Fruit fly (Drosophila melanogaster) whole organism, embryonic: ENCODE data around the gene CG34268.
A peak's percentile ranks its signal among the peaks of the same experiment; 100 is the strongest.

Source experiments
- CG10209 ChIP-seq: fragments of 200-800 bp; sonication (Bioruptor generic); optimal IDR thresholded peaks from 3 replicates; lab custom pipeline; 2017; ENCODE audit warnings: missing biosample characterization, mild to moderate bottlenecking, missing genetic modification characterization, missing genetic modification reagents
- CG10267 ChIP-seq: fragments of 200-800 bp; sonication (Bioruptor generic); optimal IDR thresholded peaks from 2 replicates; lab custom pipeline; 2018; ENCODE audit warnings: missing biosample characterization, mild to moderate bottlenecking, missing genetic modification characterization, moderate library complexity
- CG11695 ChIP-seq: fragments of 200-800 bp; sonication (Bioruptor generic); IDR thresholded peaks from 3 replicates; pipeline ENCODE4 v1.3.6; 2022; ENCODE audit warnings: missing biosample characterization, missing genetic modification characterization
- CG12942 ChIP-seq: fragments of 200-800 bp; sonication (Bioruptor generic); optimal IDR thresholded peaks from 3 replicates; lab custom pipeline; 2016; ENCODE audit warnings: missing biosample characterization, missing genetic modification characterization
- CG15514 ChIP-seq: fragments of 200-800 bp; sonication (Bioruptor generic); optimal IDR thresholded peaks from 3 replicates; lab custom pipeline; 2017; ENCODE audit warnings: missing biosample characterization, missing genetic modification characterization, mild to moderate bottlenecking, moderate library complexity, missing genetic modification reagents
- CG15601 ChIP-seq: fragments of 200-800 bp; sonication (Bioruptor generic); optimal IDR thresholded peaks from 3 replicates; lab custom pipeline; 2019; ENCODE audit warnings: missing biosample characterization, mild to moderate bottlenecking, missing genetic modification characterization, moderate library complexity
- CG17186 ChIP-seq: fragments of 200-800 bp; sonication (Bioruptor generic); optimal IDR thresholded peaks from 3 replicates; lab custom pipeline; 2017; ENCODE audit warnings: missing biosample characterization, missing genetic modification reagents, missing genetic modification characterization
- CG17359 ChIP-seq: fragments of 200-800 bp; sonication (Bioruptor generic); optimal IDR thresholded peaks from 3 replicates; lab custom pipeline; 2018; ENCODE audit warnings: missing biosample characterization, mild to moderate bottlenecking, missing genetic modification characterization, moderate library complexity
- CG17612 ChIP-seq: fragments of 200-800 bp; sonication (Bioruptor generic); IDR thresholded peaks from 2 replicates; pipeline ENCODE4 v1.3.6; 2022; ENCODE audit warnings: missing biosample characterization, missing genetic modification characterization
- CG2875 ChIP-seq: fragments of 200-800 bp; sonication (Bioruptor generic); optimal IDR thresholded peaks from 2 replicates; lab custom pipeline; 2017; ENCODE audit warnings: missing biosample characterization, mild to moderate bottlenecking, missing genetic modification characterization, missing genetic modification reagents
- CG30020 ChIP-seq: fragments of 200-800 bp; optimal IDR thresholded peaks from 2 replicates; lab custom pipeline; 2019; ENCODE audit warnings: missing biosample characterization, mild to moderate bottlenecking, missing genetic modification characterization, moderate library complexity
- CG3065 ChIP-seq: fragments of 200-800 bp; sonication (Bioruptor generic); optimal IDR thresholded peaks from 2 replicates; lab custom pipeline; 2016; ENCODE audit warnings: missing biosample characterization, missing genetic modification characterization
- CG31441 ChIP-seq: fragments of 200-800 bp; sonication (Bioruptor generic); IDR thresholded peaks from 2 replicates; pipeline ENCODE4 v1.3.6; 2022; ENCODE audit warnings: missing biosample characterization, missing genetic modification characterization
- CG4404 ChIP-seq: fragments of 200-800 bp; sonication (Bioruptor generic); IDR thresholded peaks from 2 replicates; pipeline ENCODE4 v1.3.6; 2022; ENCODE audit warnings: missing biosample characterization, missing genetic modification characterization
- CG6175 ChIP-seq: fragments of 200-800 bp; sonication (Bioruptor generic); IDR thresholded peaks from 3 replicates; pipeline ENCODE4 v1.3.6; 2022; ENCODE audit warnings: missing biosample characterization, missing genetic modification characterization
- CG6683 ChIP-seq: fragments of 200-800 bp; sonication (Bioruptor generic); optimal IDR thresholded peaks from 2 replicates; lab custom pipeline; 2017; ENCODE audit warnings: missing biosample characterization, mild to moderate bottlenecking, missing genetic modification characterization, missing genetic modification reagents
- CG8290 ChIP-seq, 3 experiments: fragments of 200-800 bp; sonication (Bioruptor generic); optimal IDR thresholded peaks; 2 replicates each; lab custom pipeline; 2016 to 2019; ENCODE audit warnings: missing biosample characterization in 3 of 3, missing genetic modification characterization in 3 of 3, mild to moderate bottlenecking in 2 of 3, moderate library complexity in 1 of 3
- CG9797 ChIP-seq: fragments of 200-800 bp; sonication (Bioruptor generic); optimal IDR thresholded peaks from 3 replicates; lab custom pipeline; 2018; ENCODE audit warnings: missing biosample characterization, mild to moderate bottlenecking, missing genetic modification characterization
- CG9932 ChIP-seq: fragments of 200-800 bp; sonication (Bioruptor generic); IDR thresholded peaks from 2 replicates; pipeline ENCODE4 v1.3.6; 2022; ENCODE audit warnings: missing biosample characterization, missing genetic modification characterization
- Camta ChIP-seq: fragments of 200-800 bp; sonication (Bioruptor generic); optimal IDR thresholded peaks from 2 replicates; lab custom pipeline; 2016; ENCODE audit warnings: missing biosample characterization, missing genetic modification characterization
- Doc2 ChIP-seq: fragments of 200-800 bp; sonication (Bioruptor generic); IDR thresholded peaks from 2 replicates; pipeline ENCODE4 v1.3.6; 2022; ENCODE audit warnings: missing biosample characterization, missing genetic modification characterization
- Ets97D ChIP-seq: fragments of 200-800 bp; sonication (Bioruptor generic); optimal IDR thresholded peaks from 3 replicates; lab custom pipeline; 2016; ENCODE audit warnings: missing biosample characterization, missing genetic modification characterization
- Fer2 ChIP-seq: fragments of 200-800 bp; sonication (Bioruptor generic); optimal IDR thresholded peaks from 2 replicates; lab custom pipeline; 2018; ENCODE audit warnings: missing biosample characterization, mild to moderate bottlenecking, missing genetic modification characterization, moderate library complexity
- Hr3 ChIP-seq: fragments of 200-800 bp; sonication (Bioruptor generic); optimal IDR thresholded peaks from 3 replicates; lab custom pipeline; 2016; ENCODE audit warnings: missing biosample characterization, missing genetic modification characterization
- Hsf ChIP-seq: fragments of 200-800 bp; sonication (Bioruptor generic); optimal IDR thresholded peaks from 3 replicates; lab custom pipeline; 2016; ENCODE audit warnings: missing biosample characterization, missing genetic modification characterization
- Max ChIP-seq: fragments of 200-800 bp; sonication (Bioruptor generic); optimal IDR thresholded peaks from 2 replicates; lab custom pipeline; 2016; ENCODE audit warnings: missing biosample characterization, mild to moderate bottlenecking, missing genetic modification characterization
- Med ChIP-seq: fragments of 200-800 bp; sonication (Bioruptor generic); peaks from one replicate; lab custom pipeline; 2016; ENCODE audit warnings: missing biosample characterization, missing genetic modification characterization, mild to moderate bottlenecking, inconsistent platforms, moderate library complexity
- Myb ChIP-seq: fragments of 200-800 bp; sonication (Bioruptor generic); optimal IDR thresholded peaks from 2 replicates; lab custom pipeline; 2016; ENCODE audit warnings: missing biosample characterization, missing genetic modification characterization
- Nf-YB ChIP-seq: fragments of 200-800 bp; sonication (Bioruptor generic); optimal IDR thresholded peaks from 3 replicates; lab custom pipeline; 2019; ENCODE audit warnings: missing biosample characterization, mild to moderate bottlenecking, missing genetic modification characterization, moderate library complexity
- PHDP ChIP-seq: fragments of 200-800 bp; sonication (Bioruptor generic); optimal IDR thresholded peaks from 3 replicates; lab custom pipeline; 2018; ENCODE audit warnings: missing biosample characterization, mild to moderate bottlenecking, missing genetic modification characterization, moderate library complexity
- Ravus ChIP-seq: fragments of 200-800 bp; sonication (Bioruptor generic); IDR thresholded peaks from 2 replicates; pipeline ENCODE4 v1.3.6; 2022; ENCODE audit warnings: missing biosample characterization, missing genetic modification characterization
- Sry-δ ChIP-seq: fragments of 200-800 bp; sonication (Bioruptor generic); optimal IDR thresholded peaks from 2 replicates; lab custom pipeline; 2016; ENCODE audit warnings: missing biosample characterization, missing genetic modification characterization
- Xrp1 ChIP-seq: fragments of 200-800 bp; sonication (Bioruptor generic); IDR thresholded peaks from 2 replicates; pipeline ENCODE4 v1.3.6; 2022; ENCODE audit warnings: missing biosample characterization, missing genetic modification characterization
- ato ChIP-seq: fragments of 200-800 bp; sonication (Bioruptor generic); IDR thresholded peaks from 2 replicates; pipeline ENCODE4 v1.3.6; 2022; ENCODE audit warnings: missing biosample characterization, missing genetic modification characterization; ENCODE audit not compliant: partially characterized antibody
- bigmax ChIP-seq: fragments of 200-800 bp; sonication (Bioruptor generic); optimal IDR thresholded peaks from 2 replicates; lab custom pipeline; 2018; ENCODE audit warnings: missing biosample characterization, mild to moderate bottlenecking, missing genetic modification characterization
- br ChIP-seq: fragments of >200 bp; optimal IDR thresholded peaks from 2 replicates; lab custom pipeline; 2017
- cad ChIP-seq: fragments of >200 bp; optimal IDR thresholded peaks from 2 replicates; lab custom pipeline; 2017; ENCODE audit warnings: missing biosample characterization, missing genetic modification characterization
- dysf ChIP-seq: fragments of 200-800 bp; sonication (Bioruptor generic); IDR thresholded peaks from 3 replicates; pipeline ENCODE4 v1.3.6; 2022; ENCODE audit warnings: missing biosample characterization, missing genetic modification characterization
- fd3F ChIP-seq: fragments of 200-800 bp; sonication (Bioruptor generic); optimal IDR thresholded peaks from 2 replicates; lab custom pipeline; 2018; ENCODE audit warnings: missing biosample characterization, mild to moderate bottlenecking, missing genetic modification characterization, moderate library complexity
- gce ChIP-seq: fragments of 200-800 bp; sonication (Bioruptor generic); IDR thresholded peaks from 3 replicates; pipeline ENCODE4 v1.3.6; 2022; ENCODE audit warnings: missing biosample characterization, missing genetic modification characterization
- gfzf ChIP-seq: fragments of 200-800 bp; sonication (Bioruptor generic); optimal IDR thresholded peaks from 2 replicates; lab custom pipeline; 2016; ENCODE audit warnings: missing biosample characterization, mild to moderate bottlenecking, missing genetic modification characterization, moderate library complexity
- insv ChIP-seq, 2 experiments: fragments of 200-800 bp; sonication (Bioruptor generic); optimal IDR thresholded peaks; 3 replicates each; lab custom pipeline; 2016 to 2018; ENCODE audit warnings: missing biosample characterization in 2 of 2, missing genetic modification characterization in 2 of 2
- luna ChIP-seq: fragments of 200-800 bp; sonication (Bioruptor generic); optimal IDR thresholded peaks from 2 replicates; lab custom pipeline; 2016; ENCODE audit warnings: missing biosample characterization, missing genetic modification characterization
- otp ChIP-seq: fragments of 200-800 bp; sonication (Bioruptor generic); IDR thresholded peaks from 3 replicates; pipeline ENCODE4, ENCODE4 v1.3.6; 2022; ENCODE audit warnings: missing biosample characterization, missing genetic modification characterization
- salm ChIP-seq: fragments of 200-800 bp; sonication (Bioruptor generic); optimal IDR thresholded peaks from 2 replicates; lab custom pipeline; 2018; ENCODE audit warnings: missing biosample characterization, mild to moderate bottlenecking, missing genetic modification characterization
- sim ChIP-seq: fragments of 200-800 bp; sonication (Bioruptor generic); IDR thresholded peaks from 2 replicates; pipeline ENCODE4 v1.3.6; 2022; ENCODE audit warnings: missing biosample characterization, missing genetic modification characterization
- sr ChIP-seq: fragments of 200-800 bp; sonication (Bioruptor generic); IDR thresholded peaks from 3 replicates; pipeline ENCODE4 v1.3.6; 2022; ENCODE audit warnings: missing biosample characterization, missing genetic modification characterization
- stwl ChIP-seq: fragments of 200-800 bp; sonication (Bioruptor generic); optimal IDR thresholded peaks from 3 replicates; lab custom pipeline; 2018; ENCODE audit warnings: missing biosample characterization, mild to moderate bottlenecking, missing genetic modification characterization, moderate library complexity
- unpg ChIP-seq: fragments of 200-800 bp; sonication (Bioruptor generic); optimal IDR thresholded peaks from 3 replicates; lab custom pipeline; 2018; ENCODE audit warnings: missing biosample characterization, mild to moderate bottlenecking, missing genetic modification characterization, moderate library complexity
- usp ChIP-seq: fragments of >200 bp; optimal IDR thresholded peaks from 2 replicates; lab custom pipeline; 2017; ENCODE audit warnings: missing biosample characterization, missing genetic modification characterization
- wor ChIP-seq: fragments of 200-800 bp; sonication (Bioruptor generic); IDR thresholded peaks from 2 replicates; pipeline ENCODE4 v1.3.6; 2022; ENCODE audit warnings: missing biosample characterization, missing genetic modification characterization
- yki ChIP-seq: fragments of >200 bp; optimal IDR thresholded peaks from 3 replicates; lab custom pipeline; 2018

The CG34268 gene

dm6 chr3L:533807-534206, 33.0 kb downstream of the CG34268 start (continued):
- TF ChIP-seq Hsf (GFP tag; lab: Kevin White, UChicago) = no peak
- no peak for TF ChIP-seq wor (GFP tag; lab: Robert Waterston, UW)
- TF ChIP-seq CG31441 (GFP tag; lab: Robert Waterston, UW) = 0 out of 2 replicates have a peak, but pooled peaks have one; percentile 25
- TF ChIP-seq CG4404 (GFP tag; lab: Robert Waterston, UW) = peak; percentile 41; the same call in 1 of the 2 replicates
- no peak for TF ChIP-seq Fer2 (tag; lab: Kevin White, UChicago)
- no peak for TF ChIP-seq fd3F (GFP tag; lab: Kevin White, UChicago)
- no peak for TF ChIP-seq CG15514
- TF ChIP-seq Ets97D = no peak
- no peak for TF ChIP-seq stwl (tag; lab: Kevin White, UChicago)
- TF ChIP-seq CG6683 (GFP tag; lab: Kevin White, UChicago) = no peak
- TF ChIP-seq CG10267 (tag; lab: Kevin White, UChicago) = peak; percentile 12
- TF ChIP-seq Myb (GFP tag; lab: Kevin White, UChicago) = no peak
- TF ChIP-seq CG17186 (GFP tag; lab: Kevin White, UChicago) = no peak
- no peak for TF ChIP-seq CG6175 (GFP tag; lab: Robert Waterston, UW)
- TF ChIP-seq sr (GFP tag; lab: Robert Waterston, UW) = no peak
- no peak for TF ChIP-seq CG9797
- TF ChIP-seq Hr3 (GFP tag; lab: Kevin White, UChicago) = no peak
- TF ChIP-seq br (lab: Kevin White, UChicago) = no peak
- TF ChIP-seq otp = no peak
- TF ChIP-seq CG30020 = no peak
- TF ChIP-seq salm (tag; lab: Kevin White, UChicago) = no peak
- no peak for TF ChIP-seq CG17612
- TF ChIP-seq CG10209 (GFP tag; lab: Kevin White, UChicago) = no peak
- TF ChIP-seq cad (GFP tag; lab: Kevin White, UChicago) = no peak
- TF ChIP-seq Xrp1 (GFP tag; lab: Robert Waterston, UW) = peak; percentile 64
- no peak for TF ChIP-seq insv (GFP tag; optimal IDR thresholded peaks at IDR 0.05; lab: Kevin White, UChicago)
- peak; percentile 73 for TF ChIP-seq Med
- no peak for TF ChIP-seq CG9932 (GFP tag; lab: Robert Waterston, UW)
- TF ChIP-seq Doc2 (GFP tag; lab: Robert Waterston, UW) = no peak
- no peak for TF ChIP-seq gfzf
- TF ChIP-seq luna (GFP tag; lab: Kevin White, UChicago) = no peak
- no peak for TF ChIP-seq sim
- TF ChIP-seq Max (GFP tag; lab: Kevin White, UChicago) = no peak
- no peak for TF ChIP-seq Sry-δ
- no peak for TF ChIP-seq CG2875 (GFP tag; lab: Kevin White, UChicago)
- TF ChIP-seq PHDP (tag; lab: Kevin White, UChicago) = peak; percentile 3
- TF ChIP-seq Nf-YB = no peak
- TF ChIP-seq Ravus (GFP tag; lab: Robert Waterston, UW) = no peak
- no peak for TF ChIP-seq CG3065 (GFP tag; lab: Kevin White, UChicago)
- no peak for TF ChIP-seq usp (GFP tag; lab: Kevin White, UChicago)
- TF ChIP-seq Camta (GFP tag; lab: Kevin White, UChicago) = no peak
- no peak for TF ChIP-seq CG8290 (GFP tag; optimal IDR thresholded peaks at IDR 0.05; lab: Kevin White, UChicago)
- peak in 1 of 2 experiments; percentile 12 for TF ChIP-seq CG8290 (tag; optimal IDR thresholded peaks at IDR 0.05; lab: Kevin White, UChicago)
- TF ChIP-seq CG17359 (tag; lab: Kevin White, UChicago) = peak; percentile 5
- TF ChIP-seq CG12942 (GFP tag; lab: Kevin White, UChicago) = no peak
- TF ChIP-seq dysf = 0 out of 3 replicates have a peak, but pooled peaks have one; percentile 44
- TF ChIP-seq ato (GFP tag; lab: Robert Waterston, UW) = no peak
- no peak for TF ChIP-seq yki (lab: Kevin White, UChicago)
- TF ChIP-seq bigmax (GFP tag; lab: Kevin White, UChicago) = no peak
- no peak for TF ChIP-seq CG15601 (tag; lab: Kevin White, UChicago)
- peak; percentile 52; the same call in 1 of the 3 replicates for TF ChIP-seq CG11695
- TF ChIP-seq gce = 0 out of 3 replicates have a peak, but pooled peaks have one; percentile 50
- TF ChIP-seq unpg (GFP tag; lab: Kevin White, UChicago) = peak; percentile 33
